Fruit fly (Drosophila melanogaster): ENCODE data around the gene Rala.
A peak's percentile ranks its signal among the peaks of the same experiment; 100 is the strongest.

DNA sequence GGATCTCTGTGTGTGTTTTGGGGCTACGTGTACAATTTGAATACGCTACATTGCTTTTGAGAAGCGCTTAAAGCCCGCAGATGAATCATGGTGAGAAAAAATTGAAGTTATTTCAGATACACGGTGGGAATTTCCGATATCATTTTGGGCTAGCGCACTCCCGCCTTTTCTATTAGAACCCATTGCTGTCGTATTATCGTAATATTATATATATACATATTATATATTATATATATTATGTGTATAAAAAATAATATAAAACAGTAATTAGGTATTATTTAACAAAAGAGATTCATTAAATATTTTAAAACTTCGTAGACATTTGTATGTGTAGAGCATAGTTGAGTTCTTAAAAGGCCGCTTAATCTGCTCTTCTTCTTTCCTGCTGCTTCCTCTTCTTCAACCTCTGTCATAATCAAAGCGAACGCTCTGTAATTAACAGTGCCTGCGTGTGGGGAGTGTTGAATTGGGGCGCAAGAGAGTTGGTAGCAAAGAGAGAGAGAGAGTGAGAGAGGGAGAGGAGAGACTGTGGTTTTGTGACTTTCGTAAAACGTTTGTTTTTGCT, 41.5 kb downstream of the Rala start:
- TF ChIP-seq CG11093 (GFP tag; IDR thresholded peaks at IDR 0.05): peak; percentile 67; the same call in 2 of the 3 replicates
- no peak for TF ChIP-seq inv (GFP tag; IDR thresholded peaks at IDR 0.05; ENCODE audit: partially characterized antibody)
- TF ChIP-seq onecut (GFP tag; IDR thresholded peaks at IDR 0.05): no peak
- TF ChIP-seq CG14965 (GFP tag; optimal IDR thresholded peaks at IDR 0.05; ENCODE audit: borderline replicate concordance): no peak
- TF ChIP-seq E2f2 (GFP tag; IDR thresholded peaks at IDR 0.05): peak; percentile 51
- TF ChIP-seq CG3407 (GFP tag; optimal IDR thresholded peaks at IDR 0.05): peak; percentile 85
- TF ChIP-seq CG4707 (GFP tag; optimal IDR thresholded peaks at IDR 0.05): peak; percentile 14
- no peak for TF ChIP-seq zf30C (GFP tag; optimal IDR thresholded peaks at IDR 0.05)
- no peak for TF ChIP-seq p53 (GFP tag; optimal IDR thresholded peaks at IDR 0.05)
- TF ChIP-seq Hmr (GFP tag; optimal IDR thresholded peaks at IDR 0.05): peak; percentile 83
- no peak for TF ChIP-seq CG17568 (GFP tag; optimal IDR thresholded peaks at IDR 0.05)
- TF ChIP-seq CG17385 (GFP tag; optimal IDR thresholded peaks at IDR 0.05): peak; percentile 99
